Fruit fly (Drosophila melanogaster): Measurements from ENCODE around the gene pll.

pll gene

DNA sequence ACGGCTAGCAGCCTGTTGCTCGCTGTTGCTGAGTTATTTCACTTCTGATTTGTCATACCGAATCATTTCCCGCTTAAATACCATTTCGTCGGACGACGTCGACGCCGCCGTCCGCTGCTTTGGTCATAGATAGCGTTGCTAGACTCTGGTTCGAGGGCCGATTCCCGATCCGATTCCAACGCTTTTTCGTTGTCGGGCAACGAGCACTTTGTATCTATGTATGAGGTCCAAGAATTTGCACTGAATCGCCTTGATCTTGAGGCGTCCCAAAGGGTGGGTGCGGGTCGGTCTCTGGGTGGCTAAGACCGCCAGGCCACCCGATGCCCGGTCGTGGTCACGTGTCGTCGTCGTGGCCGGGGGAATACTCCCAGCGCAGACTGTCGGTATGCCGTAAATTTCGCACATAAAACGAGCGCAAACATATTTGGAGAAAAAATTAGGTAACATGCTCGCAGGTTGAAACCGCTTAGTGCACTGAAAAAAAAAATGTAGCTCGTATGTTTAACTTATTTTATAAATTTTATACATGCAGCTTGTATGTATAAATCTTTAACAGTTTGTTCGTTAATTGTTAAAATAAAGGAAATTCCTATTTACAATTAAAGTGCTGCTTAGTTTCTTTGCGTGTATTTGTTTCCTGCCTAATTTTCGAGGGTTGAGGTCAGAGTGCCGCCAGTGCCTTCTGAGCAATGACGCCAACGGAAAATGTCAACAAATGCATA is 39.3 kb upstream of the pll start, which contains the start of gene CG3348 (continued):
- peak; percentile 34; the same call in 1 of the 2 replicates for TF ChIP-seq dati (GFP tag; IDR thresholded peaks at IDR 0.05)
- peak; percentile 70 for TF ChIP-seq B-H2 (GFP tag; optimal IDR thresholded peaks at IDR 0.05)
- TF ChIP-seq CG4820 (GFP tag; optimal IDR thresholded peaks at IDR 0.05): peak; percentile 64
- TF ChIP-seq Nf-YA (GFP tag; IDR thresholded peaks at IDR 0.05): peak; percentile 42; the same call in 1 of the 2 replicates
- TF ChIP-seq br (optimal IDR thresholded peaks at IDR 0.05): no peak
- no peak for TF ChIP-seq HmgD (GFP tag; optimal IDR thresholded peaks at IDR 0.05)
- peak; percentile 53 for TF ChIP-seq Bteb2 (GFP tag; optimal IDR thresholded peaks at IDR 0.05)
- peak; percentile 67 for TF ChIP-seq CG8388 (GFP tag; optimal IDR thresholded peaks at IDR 0.05)
- TF ChIP-seq CG11247 (GFP tag; IDR thresholded peaks at IDR 0.05): peak; percentile 75
- TF ChIP-seq CG7987 (GFP tag; optimal IDR thresholded peaks at IDR 0.05): peak; percentile 10
- TF ChIP-seq zen (tag; optimal IDR thresholded peaks at IDR 0.05): peak; percentile 74
- TF ChIP-seq scrt (GFP tag; optimal IDR thresholded peaks at IDR 0.05): peak; percentile 73
- TF ChIP-seq CG1529 (GFP tag; optimal IDR thresholded peaks at IDR 0.05): peak; percentile 20
- peak; percentile 56 for TF ChIP-seq CG33213 (GFP tag; optimal IDR thresholded peaks at IDR 0.05)
- TF ChIP-seq CG34224 (GFP tag; IDR thresholded peaks at IDR 0.05; ENCODE audit: partially characterized antibody): no peak
- no peak for TF ChIP-seq Kr (GFP tag; optimal IDR thresholded peaks at IDR 0.05)
- no peak for TF ChIP-seq CG4854 (GFP tag; optimal IDR thresholded peaks at IDR 0.05)
- TF ChIP-seq CG14965 (GFP tag; optimal IDR thresholded peaks at IDR 0.05; ENCODE audit: borderline replicate concordance): peak; percentile 16
- TF ChIP-seq zf30C (GFP tag; optimal IDR thresholded peaks at IDR 0.05): peak; percentile 39
- TF ChIP-seq sim (GFP tag; IDR thresholded peaks at IDR 0.05): no peak
- peak; percentile 40 for TF ChIP-seq Max (GFP tag; optimal IDR thresholded peaks at IDR 0.05)
- TF ChIP-seq zfh1 (GFP tag; IDR thresholded peaks at IDR 0.05): peak; percentile 83
- TF ChIP-seq CG11723 (GFP tag; optimal IDR thresholded peaks at IDR 0.05): peak; percentile 35
- no peak for TF ChIP-seq Scr (GFP tag; IDR thresholded peaks at IDR 0.05; ENCODE audit: partially characterized antibody)
- TF ChIP-seq CG1233 (GFP tag; optimal IDR thresholded peaks at IDR 0.05): peak; percentile 77
- TF ChIP-seq CG4282 (GFP tag; optimal IDR thresholded peaks at IDR 0.05): no peak
- no peak for TF ChIP-seq fd64A (GFP tag; optimal IDR thresholded peaks at IDR 0.05)
- TF ChIP-seq inv (GFP tag; IDR thresholded peaks at IDR 0.05; ENCODE audit: partially characterized antibody): no peak
- peak; percentile 27 for TF ChIP-seq Nf-YB (GFP tag; optimal IDR thresholded peaks at IDR 0.05)
- peak; percentile 74; the same call in 2 of the 3 replicates for TF ChIP-seq CG11695 (GFP tag; IDR thresholded peaks at IDR 0.05)
- TF ChIP-seq mam (GFP tag; optimal IDR thresholded peaks at IDR 0.05): peak; percentile 79
- TF ChIP-seq CG43689 (GFP tag; IDR thresholded peaks at IDR 0.05): no peak; the same call in 1 of the 2 replicates
- TF ChIP-seq wdn (GFP tag; IDR thresholded peaks at IDR 0.05): peak; percentile 71
- TF ChIP-seq Six4 (GFP tag; optimal IDR thresholded peaks at IDR 0.05): peak; percentile 39
- no peak for TF ChIP-seq Vsx1 (GFP tag; optimal IDR thresholded peaks at IDR 0.05)
- peak; percentile 53; the same call in 1 of the 2 replicates for TF ChIP-seq E2f1 (GFP tag; IDR thresholded peaks at IDR 0.05)
- peak; percentile 19 to 67 for TF ChIP-seq Hr51 (GFP tag; optimal IDR thresholded peaks at IDR 0.05)
- no peak for TF ChIP-seq disco-r (GFP tag; optimal IDR thresholded peaks at IDR 0.05)
- TF ChIP-seq ind (GFP tag; optimal IDR thresholded peaks at IDR 0.05): peak; percentile 76
- TF ChIP-seq sug (tag; optimal IDR thresholded peaks at IDR 0.05): peak; percentile 11
- no peak for TF ChIP-seq pita (GFP tag; optimal IDR thresholded peaks at IDR 0.05)
- TF ChIP-seq CG8359 (GFP tag; optimal IDR thresholded peaks at IDR 0.05; ENCODE audit: borderline replicate concordance): no peak
- peak; percentile 65; the same call in 2 of the 3 replicates for TF ChIP-seq ci (GFP tag; IDR thresholded peaks at IDR 0.05)
- no peak for TF ChIP-seq CG4360 (GFP tag; IDR thresholded peaks at IDR 0.05)
- peak; percentile 64 for TF ChIP-seq CG15696 (tag; optimal IDR thresholded peaks at IDR 0.05)
- peak; percentile 61 for TF ChIP-seq CG7786 (GFP tag; optimal IDR thresholded peaks at IDR 0.05)
- TF ChIP-seq CG6272 (GFP tag; IDR thresholded peaks at IDR 0.05): peak; percentile 27; the same call in 1 of the 2 replicates
- no peak for TF ChIP-seq unc-4 (GFP tag; IDR thresholded peaks at IDR 0.05; ENCODE audit: partially characterized antibody)
- no peak for TF ChIP-seq repo (GFP tag; optimal IDR thresholded peaks at IDR 0.05)

Data from whole organism, embryonic.